Worm (Caenorhabditis elegans) whole organism, mixed stage, embryonic: ENCODE results near the gene Y41D4B.6.

Source experiments
- blmp-1 ChIP-seq: fragments of 150-350 bp; optimal IDR thresholded peaks from 2 replicates; lab custom pipeline; 2014; ENCODE audit warnings: missing biosample characterization, missing genetic modification characterization
- ceh-43 ChIP-seq: fragments of 200-800 bp; sonication (Bioruptor generic); optimal IDR thresholded peaks from 2 replicates; lab custom pipeline; 2018; ENCODE audit warnings: mild to moderate bottlenecking, missing genetic modification characterization, moderate library complexity, missing compliant biosample characterization
- ces-1 ChIP-seq: fragments of 150-350 bp; optimal IDR thresholded peaks from 2 replicates; lab custom pipeline; 2014; ENCODE audit warnings: missing biosample characterization, missing genetic modification reagents, missing genetic modification characterization
- hlh-1 ChIP-seq: fragments of 150-350 bp; optimal IDR thresholded peaks from 2 replicates; lab custom pipeline; 2014; ENCODE audit warnings: missing biosample characterization, missing genetic modification reagents, missing genetic modification characterization
- lsy-2 ChIP-seq: fragments of 150-350 bp; optimal IDR thresholded peaks from 2 replicates; lab custom pipeline; 2014; ENCODE audit warnings: missing biosample characterization, missing genetic modification characterization
- mep-1 ChIP-seq: fragments of 150-350 bp; optimal IDR thresholded peaks from 2 replicates; lab custom pipeline; 2017; ENCODE audit warnings: missing biosample characterization, missing genetic modification reagents, missing genetic modification characterization, inconsistent platforms
- pha-4 ChIP-seq: fragments of 150-350 bp; optimal IDR thresholded peaks from 2 replicates; lab custom pipeline; 2018; ENCODE audit warnings: missing biosample characterization, missing genetic modification reagents, missing genetic modification characterization
- sem-2 ChIP-seq: fragments of 200-800 bp; sonication (Bioruptor generic); optimal IDR thresholded peaks from 2 replicates; lab custom pipeline; 2018; ENCODE audit warnings: mild to moderate bottlenecking, missing genetic modification characterization, missing compliant biosample characterization
- unc-62 ChIP-seq: fragments of 150-350 bp; optimal IDR thresholded peaks from 2 replicates; lab custom pipeline; 2014; ENCODE audit warnings: missing biosample characterization, missing genetic modification reagents, missing genetic modification characterization
- zip-8 ChIP-seq: fragments of 150-350 bp; optimal IDR thresholded peaks from 2 replicates; lab custom pipeline; 2014; ENCODE audit warnings: missing biosample characterization, missing genetic modification characterization

DNA sequence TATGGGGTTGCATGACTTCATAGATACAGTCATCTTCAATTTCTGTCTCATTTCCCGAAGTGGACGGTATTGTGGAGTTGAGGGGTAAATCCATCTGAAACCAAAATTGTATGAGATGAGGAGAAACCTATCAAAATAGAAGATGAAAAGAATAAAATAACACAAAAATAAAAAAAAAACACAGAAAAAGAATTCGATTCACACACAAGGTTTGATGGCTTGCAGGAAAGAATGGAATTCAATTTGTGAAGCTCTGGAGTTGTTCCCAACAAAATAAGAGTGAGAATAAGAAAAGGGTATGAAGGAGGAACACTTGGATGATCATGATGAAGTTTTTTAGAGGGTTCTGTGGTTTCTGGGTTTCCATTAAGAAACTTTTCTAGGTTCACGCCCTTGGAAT, 48.5 kb downstream of the Y41D4B.6 start, which contains the start of gene Y41D4B.24:
- TF ChIP-seq zip-8, result no peak
- TF ChIP-seq unc-62, result no peak
- TF ChIP-seq sem-2 (GFP tag; lab: Kevin White, UChicago), result no peak
- TF ChIP-seq blmp-1 (tag; lab: Kevin White, UChicago), result no peak
- TF ChIP-seq lsy-2 (tag; lab: Kevin White, UChicago), result no peak
- TF ChIP-seq ces-1 (GFP tag; lab: Kevin White, UChicago), result no peak
- TF ChIP-seq mep-1, result no peak
- TF ChIP-seq ceh-43 (GFP tag; lab: Kevin White, UChicago), result no peak
- TF ChIP-seq pha-4 (tag; lab: Kevin White, UChicago), result no peak
- no peak for TF ChIP-seq hlh-1 (tag; lab: Kevin White, UChicago)
